Fruit fly (Drosophila melanogaster) whole organism, embryonic: ENCODE data around the gene CG42835.

Experiments used
- Awh ChIP-seq: fragments of 200-800 bp; sonication (Bioruptor generic); IDR thresholded peaks from 2 replicates; pipeline ENCODE4, ENCODE4 v1.3.6; 2022; ENCODE audit warnings: missing biosample characterization, missing genetic modification characterization
- Bgb ChIP-seq: fragments of 200-800 bp; sonication (Bioruptor generic); IDR thresholded peaks from 2 replicates; pipeline ENCODE4 v1.3.6; 2022; ENCODE audit warnings: missing biosample characterization, missing genetic modification characterization; ENCODE audit not compliant: partially characterized antibody
- CG10147 ChIP-seq: fragments of 200-800 bp; sonication (Bioruptor generic); optimal IDR thresholded peaks from 2 replicates; lab custom pipeline; 2019; ENCODE audit warnings: missing biosample characterization, mild to moderate bottlenecking, missing genetic modification characterization, moderate library complexity
- CG1024 ChIP-seq: fragments of 200-800 bp; sonication (Bioruptor generic); IDR thresholded peaks from 2 replicates; pipeline ENCODE4 v1.3.6; 2022; ENCODE audit warnings: missing biosample characterization, missing genetic modification characterization
- CG10321 ChIP-seq: fragments of 200-800 bp; sonication (Bioruptor generic); IDR thresholded peaks from 2 replicates; pipeline ENCODE4 v1.3.6; 2022; ENCODE audit warnings: missing biosample characterization, missing genetic modification characterization
- CG12769 ChIP-seq: fragments of 200-800 bp; sonication (Bioruptor generic); optimal IDR thresholded peaks from 2 replicates; lab custom pipeline; 2019; ENCODE audit warnings: missing biosample characterization, mild to moderate bottlenecking, missing genetic modification characterization, moderate library complexity
- CG14667 ChIP-seq: fragments of 200-800 bp; sonication (Bioruptor generic); IDR thresholded peaks from 2 replicates; pipeline ENCODE4 v1.3.6; 2022; ENCODE audit warnings: missing biosample characterization, missing genetic modification characterization
- CG15514 ChIP-seq: fragments of 200-800 bp; sonication (Bioruptor generic); optimal IDR thresholded peaks from 3 replicates; lab custom pipeline; 2017; ENCODE audit warnings: missing biosample characterization, missing genetic modification characterization, mild to moderate bottlenecking, moderate library complexity, missing genetic modification reagents
- CG2875 ChIP-seq: fragments of 200-800 bp; sonication (Bioruptor generic); optimal IDR thresholded peaks from 2 replicates; lab custom pipeline; 2017; ENCODE audit warnings: missing biosample characterization, mild to moderate bottlenecking, missing genetic modification characterization, missing genetic modification reagents
- CG2889 ChIP-seq: fragments of 200-800 bp; sonication (Bioruptor generic); IDR thresholded peaks from 3 replicates; pipeline ENCODE4 v1.3.6; 2022; ENCODE audit warnings: missing biosample characterization, missing genetic modification characterization
- CG6175 ChIP-seq: fragments of 200-800 bp; sonication (Bioruptor generic); IDR thresholded peaks from 3 replicates; pipeline ENCODE4 v1.3.6; 2022; ENCODE audit warnings: missing biosample characterization, missing genetic modification characterization
- CG6854 ChIP-seq: fragments of 200-800 bp; sonication (Bioruptor generic); optimal IDR thresholded peaks from 3 replicates; lab custom pipeline; 2017; ENCODE audit warnings: missing biosample characterization, mild to moderate bottlenecking, missing genetic modification characterization
- CG7372 ChIP-seq: fragments of 200-800 bp; sonication (Bioruptor generic); IDR thresholded peaks from 2 replicates; pipeline ENCODE4 v1.3.6; 2022; ENCODE audit warnings: missing biosample characterization, missing genetic modification characterization
- CkIIα-i1 ChIP-seq: fragments of 200-800 bp; sonication (Bioruptor generic); IDR thresholded peaks from 2 replicates; pipeline ENCODE4 v1.3.6; 2022; ENCODE audit warnings: missing biosample characterization, missing genetic modification characterization
- Dip3 ChIP-seq: fragments of 200-800 bp; sonication (Bioruptor generic); optimal IDR thresholded peaks from 3 replicates; lab custom pipeline; 2016; ENCODE audit warnings: missing biosample characterization, missing genetic modification characterization
- Doc2 ChIP-seq: fragments of 200-800 bp; sonication (Bioruptor generic); IDR thresholded peaks from 2 replicates; pipeline ENCODE4 v1.3.6; 2022; ENCODE audit warnings: missing biosample characterization, missing genetic modification characterization
- Ets65A ChIP-seq: fragments of 200-800 bp; sonication (Bioruptor generic); peaks from one replicate; lab custom pipeline; 2016; ENCODE audit warnings: missing biosample characterization, missing genetic modification characterization
- H2.0 ChIP-seq: fragments of 200-800 bp; sonication (Bioruptor generic); IDR thresholded peaks from 2 replicates; pipeline ENCODE4 v1.3.6; 2022; ENCODE audit warnings: missing biosample characterization, missing genetic modification characterization
- Hey ChIP-seq: fragments of 200-800 bp; sonication (Bioruptor generic); optimal IDR thresholded peaks from 3 replicates; lab custom pipeline; 2018; ENCODE audit warnings: missing biosample characterization, mild to moderate bottlenecking, missing genetic modification characterization
- HmgD ChIP-seq: fragments of 200-800 bp; sonication (Bioruptor generic); optimal IDR thresholded peaks from 3 replicates; lab custom pipeline; 2016; ENCODE audit warnings: missing biosample characterization, missing genetic modification characterization
- HmgZ ChIP-seq: fragments of 200-800 bp; sonication (Bioruptor generic); optimal IDR thresholded peaks from 2 replicates; lab custom pipeline; 2018; ENCODE audit warnings: missing biosample characterization, mild to moderate bottlenecking, missing genetic modification characterization
- Jarid2 ChIP-seq: fragments of 200-800 bp; sonication (Bioruptor generic); optimal IDR thresholded peaks from 3 replicates; lab custom pipeline; 2017; ENCODE audit warnings: mild to moderate bottlenecking, missing biosample characterization, missing genetic modification reagents, missing genetic modification characterization
- MBD-R2 ChIP-seq: fragments of 200-800 bp; sonication (Bioruptor generic); IDR thresholded peaks from 2 replicates; pipeline ENCODE4 v1.3.6; 2022; ENCODE audit warnings: missing biosample characterization, missing genetic modification characterization
- Med ChIP-seq: fragments of 200-800 bp; sonication (Bioruptor generic); peaks from one replicate; lab custom pipeline; 2016; ENCODE audit warnings: missing biosample characterization, missing genetic modification characterization, mild to moderate bottlenecking, inconsistent platforms, moderate library complexity
- Myb ChIP-seq: fragments of 200-800 bp; sonication (Bioruptor generic); optimal IDR thresholded peaks from 2 replicates; lab custom pipeline; 2016; ENCODE audit warnings: missing biosample characterization, missing genetic modification characterization
- Optix ChIP-seq: fragments of 200-800 bp; sonication (Bioruptor generic); IDR thresholded peaks from 3 replicates; pipeline ENCODE4 v1.3.6; 2022; ENCODE audit warnings: missing biosample characterization, missing genetic modification characterization
- Xbp1 ChIP-seq: fragments of 200-800 bp; sonication (Bioruptor generic); optimal IDR thresholded peaks from 3 replicates; lab custom pipeline; 2016; ENCODE audit warnings: missing biosample characterization, mild to moderate bottlenecking, missing genetic modification characterization
- ara ChIP-seq: fragments of 200-800 bp; sonication (Bioruptor generic); IDR thresholded peaks from 2 replicates; pipeline ENCODE4 v1.3.6; 2022; ENCODE audit warnings: missing biosample characterization, missing genetic modification characterization
- bigmax ChIP-seq: fragments of 200-800 bp; sonication (Bioruptor generic); optimal IDR thresholded peaks from 2 replicates; lab custom pipeline; 2018; ENCODE audit warnings: missing biosample characterization, mild to moderate bottlenecking, missing genetic modification characterization
- caup ChIP-seq: fragments of 200-800 bp; sonication (Bioruptor generic); optimal IDR thresholded peaks from 3 replicates; lab custom pipeline; 2017; ENCODE audit warnings: missing biosample characterization, mild to moderate bottlenecking, missing genetic modification characterization, moderate library complexity; ENCODE audit not compliant: severe bottlenecking
- chinmo ChIP-seq: fragments of 200-800 bp; sonication (Bioruptor generic); IDR thresholded peaks from 4 replicates; pipeline ENCODE4 v1.3.6; 2022; ENCODE audit warnings: missing biosample characterization, missing genetic modification characterization; ENCODE audit not compliant: partially characterized antibody
- corto ChIP-seq: fragments of 200-800 bp; sonication (Bioruptor generic); optimal IDR thresholded peaks from 2 replicates; lab custom pipeline; 2016; ENCODE audit warnings: missing biosample characterization, mild to moderate bottlenecking, missing genetic modification characterization, moderate library complexity
- danr ChIP-seq: fragments of 200-800 bp; sonication (Bioruptor generic); IDR thresholded peaks from 2 replicates; pipeline ENCODE4 v1.3.6; 2022; ENCODE audit warnings: missing biosample characterization, missing genetic modification characterization
- gem ChIP-seq: fragments of 200-800 bp; sonication (Bioruptor generic); optimal IDR thresholded peaks from 2 replicates; lab custom pipeline; 2019; ENCODE audit warnings: missing biosample characterization, mild to moderate bottlenecking, missing genetic modification characterization, moderate library complexity
- hbn ChIP-seq: fragments of 200-800 bp; sonication (Bioruptor generic); IDR thresholded peaks from 2 replicates; pipeline ENCODE4 v1.3.6; 2022; ENCODE audit warnings: missing biosample characterization, missing genetic modification characterization; ENCODE audit not compliant: partially characterized antibody
- ind ChIP-seq: fragments of 200-800 bp; sonication (Bioruptor generic); optimal IDR thresholded peaks from 3 replicates; lab custom pipeline; 2016; ENCODE audit warnings: missing biosample characterization, missing genetic modification characterization
- inv ChIP-seq: fragments of 200-800 bp; sonication (Bioruptor generic); IDR thresholded peaks from 2 replicates; pipeline ENCODE4 v1.3.6; 2022; ENCODE audit warnings: missing biosample characterization, missing genetic modification characterization; ENCODE audit not compliant: partially characterized antibody
- kah ChIP-seq: fragments of 200-800 bp; sonication (Bioruptor generic); optimal IDR thresholded peaks from 2 replicates; lab custom pipeline; 2018; ENCODE audit warnings: missing biosample characterization, mild to moderate bottlenecking, missing genetic modification characterization
- lbe ChIP-seq: fragments of 200-800 bp; sonication (Bioruptor generic); optimal IDR thresholded peaks from 2 replicates; lab custom pipeline; 2016; ENCODE audit warnings: missing biosample characterization, mild to moderate bottlenecking, missing genetic modification characterization
- nmo ChIP-seq: fragments of 200-800 bp; sonication (Bioruptor generic); optimal IDR thresholded peaks from 2 replicates; lab custom pipeline; 2018; ENCODE audit warnings: missing biosample characterization, mild to moderate bottlenecking, missing genetic modification characterization, moderate library complexity
- sd ChIP-seq: fragments of 200-800 bp; sonication (Bioruptor generic); optimal IDR thresholded peaks from 3 replicates; lab custom pipeline; 2018; ENCODE audit warnings: missing biosample characterization, mild to moderate bottlenecking, missing genetic modification characterization, moderate library complexity
- sr ChIP-seq: fragments of 200-800 bp; sonication (Bioruptor generic); IDR thresholded peaks from 3 replicates; pipeline ENCODE4 v1.3.6; 2022; ENCODE audit warnings: missing biosample characterization, missing genetic modification characterization
- tin ChIP-seq: fragments of 200-800 bp; sonication (Bioruptor generic); optimal IDR thresholded peaks from 3 replicates; lab custom pipeline; 2016; ENCODE audit warnings: missing biosample characterization, missing genetic modification characterization
- toy ChIP-seq: fragments of 200-800 bp; sonication (Bioruptor generic); IDR thresholded peaks from 2 replicates; pipeline ENCODE4 v1.3.6; 2022; ENCODE audit warnings: missing biosample characterization, missing genetic modification characterization
- ttk ChIP-seq: fragments of 200-800 bp; sonication (Bioruptor generic); IDR thresholded peaks from 2 replicates; pipeline ENCODE4 v2.1.2; 2022; ENCODE audit warnings: missing biosample characterization, missing genetic modification characterization
- usp ChIP-seq: fragments of >200 bp; optimal IDR thresholded peaks from 2 replicates; lab custom pipeline; 2017; ENCODE audit warnings: missing biosample characterization, missing genetic modification characterization
- vfl ChIP-seq: fragments of 200-800 bp; sonication (Bioruptor generic); optimal IDR thresholded peaks from 2 replicates; lab custom pipeline; 2016; ENCODE audit warnings: missing biosample characterization, missing genetic modification characterization
- vvl ChIP-seq: fragments of 200-800 bp; sonication (Bioruptor generic); IDR thresholded peaks from 2 replicates; pipeline ENCODE4 v1.3.6; 2022; ENCODE audit warnings: missing biosample characterization, missing genetic modification characterization

Gene CG42835

dm6 chr3R:17447615-17448014 is 27.2 kb downstream of the CG42835 start:
- TF ChIP-seq Awh (GFP tag; lab: Robert Waterston, UW) (peak; percentile 61), CG6854 (GFP tag; lab: Kevin White, UChicago) (no peak), Bgb (no peak), chinmo (GFP tag; lab: Robert Waterston, UW) (0 out of 4 replicates have a peak, but pooled peaks have one; percentile 57), hbn (GFP tag; lab: Robert Waterston, UW) (no peak), vvl (GFP tag; lab: Robert Waterston, UW) (peak; percentile 60; the same call in 1 of the 2 replicates), CG12769 (tag; lab: Kevin White, UChicago) (peak; percentile 60), sd (tag; lab: Kevin White, UChicago) (peak; percentile 74)

- TF ChIP-seq ttk (GFP tag; lab: Robert Waterston, UW) (no peak), CG2889 (0 out of 3 replicates have a peak, but pooled peaks have one; percentile 24)
Observed at dm6 chr3R:17448758-17449157, 28.3 kb downstream of the CG42835 start, which contains the start of gene Eh. Eh (minus strand) TSS chr3R:17448858.

dm6 chr3R:17449402-17449801 is 29.0 kb downstream of the CG42835 start:
- TF ChIP-seq corto (GFP tag; lab: Kevin White, UChicago), result no peak
- no peak for TF ChIP-seq usp (GFP tag; lab: Kevin White, UChicago)
- TF ChIP-seq caup (GFP tag; lab: Kevin White, UChicago), result no peak
- TF ChIP-seq CG6175 (GFP tag; lab: Robert Waterston, UW), result no peak
- no peak for TF ChIP-seq Doc2 (GFP tag; lab: Robert Waterston, UW)
- TF ChIP-seq CG10147, result no peak
- TF ChIP-seq nmo (GFP tag; lab: Kevin White, UChicago), result peak; percentile 29
- TF ChIP-seq Myb, result peak; percentile 96
- TF ChIP-seq CG10321 (GFP tag; lab: Robert Waterston, UW), result no peak
- no peak for TF ChIP-seq CG14667 (GFP tag; lab: Robert Waterston, UW)
- TF ChIP-seq gem (tag; lab: Kevin White, UChicago), result peak; percentile 18
- TF ChIP-seq tin, result no peak
- no peak for TF ChIP-seq CG1024 (GFP tag; lab: Robert Waterston, UW)
- TF ChIP-seq Xbp1 (GFP tag; lab: Kevin White, UChicago), result peak; percentile 31
- TF ChIP-seq Med (GFP tag; lab: Kevin White, UChicago), result no peak
- no peak for TF ChIP-seq Optix
- peak; percentile 10 for TF ChIP-seq HmgZ (tag; lab: Kevin White, UChicago)
- peak; percentile 64 for TF ChIP-seq kah (GFP tag; lab: Kevin White, UChicago)
- no peak for TF ChIP-seq Hey (tag; lab: Kevin White, UChicago)
- TF ChIP-seq toy (GFP tag; lab: Robert Waterston, UW), result no peak
- no peak for TF ChIP-seq inv (GFP tag; lab: Robert Waterston, UW)
- TF ChIP-seq vfl (GFP tag; lab: Kevin White, UChicago), result no peak
- no peak for TF ChIP-seq lbe (GFP tag; lab: Kevin White, UChicago)
- no peak for TF ChIP-seq Jarid2 (GFP tag; lab: Kevin White, UChicago)
- TF ChIP-seq bigmax (GFP tag; lab: Kevin White, UChicago), result no peak
- TF ChIP-seq CkIIα-i1 (GFP tag; lab: Robert Waterston, UW), result no peak
- TF ChIP-seq Ets65A, result peak; percentile 87
- TF ChIP-seq HmgD (GFP tag; lab: Kevin White, UChicago), result peak; percentile 28
- TF ChIP-seq ind, result no peak
- no peak for TF ChIP-seq CG7372
- no peak for TF ChIP-seq sr (GFP tag; lab: Robert Waterston, UW)
- no peak for TF ChIP-seq MBD-R2
- no peak for TF ChIP-seq ara (GFP tag; lab: Robert Waterston, UW)
- no peak for TF ChIP-seq CG15514 (GFP tag; lab: Kevin White, UChicago)
- no peak for TF ChIP-seq CG2875 (GFP tag; lab: Kevin White, UChicago)
- TF ChIP-seq H2.0 (GFP tag; lab: Robert Waterston, UW), result no peak
- no peak for TF ChIP-seq danr (GFP tag; lab: Robert Waterston, UW)
- TF ChIP-seq Dip3 (GFP tag; lab: Kevin White, UChicago), result no peak
